Worm (Caenorhabditis elegans): ENCODE results near the gene pccb-1.

Gene pccb-1

ce11 chrX:3111687-3112086 lies 22.3 kb downstream of the pccb-1 start (continued):
- TF ChIP-seq sma-9 (GFP tag; optimal IDR thresholded peaks at IDR 0.05) (peak; percentile 80), sma-9 (tag; optimal IDR thresholded peaks at IDR 0.05) (no peak), lin-39 (tag; optimal IDR thresholded peaks at IDR 0.05) (no peak), unc-62 (GFP tag; optimal IDR thresholded peaks at IDR 0.05) (no peak), elt-3 (tag; optimal IDR thresholded peaks at IDR 0.05) (no peak), ceh-82 (tag; optimal IDR thresholded peaks at IDR 0.05) (no peak), mab-5 (tag; optimal IDR thresholded peaks at IDR 0.05) (no peak)

ce11 chrX:3112946-3113427 lies 23.6 kb downstream of the pccb-1 start, which contains the start of gene gpd-3:
Gene gpd-3, minus strand, starts transcription at chrX:3113341.
- TF ChIP-seq skn-1 (tag; optimal IDR thresholded peaks at IDR 0.05): no peak
- TF ChIP-seq ama-1 (optimal IDR thresholded peaks at IDR 0.05): peak; percentile 73
- no peak for TF ChIP-seq ZK546.5 (tag; optimal IDR thresholded peaks at IDR 0.05)
- no peak for TF ChIP-seq Y55F3AM.14 (GFP tag; optimal IDR thresholded peaks at IDR 0.05)
- no peak for TF ChIP-seq zag-1 (tag; optimal IDR thresholded peaks at IDR 0.05)
- no peak for TF ChIP-seq aly-2 (tag; optimal IDR thresholded peaks at IDR 0.05)
- TF ChIP-seq blmp-1 (tag; optimal IDR thresholded peaks at IDR 0.05; ENCODE audit: insufficient read depth): no peak
- no peak for TF ChIP-seq unc-39 (tag; optimal IDR thresholded peaks at IDR 0.05)
- no peak for TF ChIP-seq snpc-4 (tag; optimal IDR thresholded peaks at IDR 0.05)
- TF ChIP-seq crh-2 (tag; optimal IDR thresholded peaks at IDR 0.05): peak; percentile 37
- TF ChIP-seq lsy-2 (tag; optimal IDR thresholded peaks at IDR 0.05): peak in 1 of 2 experiments; percentile 33
- TF ChIP-seq nhr-21 (tag; optimal IDR thresholded peaks at IDR 0.05): no peak
- peak; percentile 17 for TF ChIP-seq sma-3 (GFP tag; optimal IDR thresholded peaks at IDR 0.05)
- TF ChIP-seq egl-27 (tag; optimal IDR thresholded peaks at IDR 0.05): no peak
- no peak for TF ChIP-seq ztf-1 (GFP tag; conservative IDR thresholded peaks at IDR 0.05)
- TF ChIP-seq fos-1 (tag; optimal IDR thresholded peaks at IDR 0.05): no peak
- TF ChIP-seq gmeb-1 (tag; optimal IDR thresholded peaks at IDR 0.05): peak; percentile 39
- TF ChIP-seq sma-9 (GFP tag; optimal IDR thresholded peaks at IDR 0.05): peak; percentile 20
- no peak for TF ChIP-seq sma-9 (tag; optimal IDR thresholded peaks at IDR 0.05)
- TF ChIP-seq ztf-4 (tag; optimal IDR thresholded peaks at IDR 0.05): peak; percentile 75
- TF ChIP-seq lin-13 (GFP tag; optimal IDR thresholded peaks at IDR 0.05): no peak
- peak; percentile 13 for TF ChIP-seq nhr-129 (tag; optimal IDR thresholded peaks at IDR 0.05)
- TF ChIP-seq F13H6.1 (tag; optimal IDR thresholded peaks at IDR 0.05): no peak
- TF ChIP-seq ceh-82 (tag; optimal IDR thresholded peaks at IDR 0.05): no peak

ce11 chrX:3114306-3115133 lies 25.2 kb downstream of the pccb-1 start, which contains the start of gene gpd-2:
Gene gpd-2, minus strand, starts transcription at chrX:3114689.
- TF ChIP-seq nhr-12 (tag; optimal IDR thresholded peaks at IDR 0.05) (no peak), unc-62 (GFP tag; optimal IDR thresholded peaks at IDR 0.05) (no peak), lsy-2 (tag; optimal IDR thresholded peaks at IDR 0.05) (peak in 1 of 2 experiments; percentile 37), F13H6.1 (tag; optimal IDR thresholded peaks at IDR 0.05) (no peak), ceh-82 (tag; optimal IDR thresholded peaks at IDR 0.05) (no peak), elt-3 (tag; optimal IDR thresholded peaks at IDR 0.05) (no peak), sma-9 (GFP tag; optimal IDR thresholded peaks at IDR 0.05) (peak; percentile 3), sma-9 (tag; optimal IDR thresholded peaks at IDR 0.05) (no peak), unc-55 (GFP tag; optimal IDR thresholded peaks at IDR 0.05) (peak; percentile 74), blmp-1 (tag; optimal IDR thresholded peaks at IDR 0.05; ENCODE audit: insufficient read depth) (peak; percentile 30), Y55F3AM.14 (GFP tag; optimal IDR thresholded peaks at IDR 0.05) (no peak), nhr-6 (tag; optimal IDR thresholded peaks at IDR 0.05) (peak; percentile 33), nhr-237 (tag; optimal IDR thresholded peaks at IDR 0.05) (no peak), dmd-4 (tag; optimal IDR thresholded peaks at IDR 0.05) (no peak), peb-1 (tag; optimal IDR thresholded peaks at IDR 0.05) (no peak), sem-4 (tag; optimal IDR thresholded peaks at IDR 0.05) (peak; percentile 6), alr-1 (tag; optimal IDR thresholded peaks at IDR 0.05) (no peak), sma-3 (GFP tag; optimal IDR thresholded peaks at IDR 0.05) (no peak), elt-1 (tag; optimal IDR thresholded peaks at IDR 0.05) (no peak), mab-5 (tag; optimal IDR thresholded peaks at IDR 0.05) (no peak), lin-11 (tag; optimal IDR thresholded peaks at IDR 0.05) (no peak), crh-2 (tag; optimal IDR thresholded peaks at IDR 0.05) (no peak), skn-1 (tag; optimal IDR thresholded peaks at IDR 0.05) (no peak), lin-13 (GFP tag; optimal IDR thresholded peaks at IDR 0.05) (peak; percentile 18), ztf-4 (tag; optimal IDR thresholded peaks at IDR 0.05) (no peak), ztf-1 (GFP tag; conservative IDR thresholded peaks at IDR 0.05) (no peak), R02D3.7 (tag; optimal IDR thresholded peaks at IDR 0.05) (no peak), ZK546.5 (tag; optimal IDR thresholded peaks at IDR 0.05) (no peak), nhr-23 (tag; optimal IDR thresholded peaks at IDR 0.05) (no peak), snpc-4 (tag; optimal IDR thresholded peaks at IDR 0.05) (no peak), ama-1 (optimal IDR thresholded peaks at IDR 0.05) (peak; percentile 62), mbf-1 (tag; optimal IDR thresholded peaks at IDR 0.05) (no peak), fos-1 (tag; optimal IDR thresholded peaks at IDR 0.05) (peak; percentile 31), lin-39 (tag; optimal IDR thresholded peaks at IDR 0.05) (no peak), gmeb-1 (tag; optimal IDR thresholded peaks at IDR 0.05) (no peak), C34F6.9 (tag; optimal IDR thresholded peaks at IDR 0.05) (peak; percentile 38), mdl-1 (tag; optimal IDR thresholded peaks at IDR 0.05) (no peak), ztf-11 (tag; optimal IDR thresholded peaks at IDR 0.05) (no peak), aly-2 (tag; optimal IDR thresholded peaks at IDR 0.05) (no peak), nhr-129 (tag; optimal IDR thresholded peaks at IDR 0.05) (peak; percentile 99)

All from whole organism, L2 larva.